Worm (Caenorhabditis elegans) whole organism, young adult: ENCODE measurements around the gene F47B8.14.

ENCODE experiments used
- C06A6.2 ChIP-seq: fragments of 200-800 bp; sonication (Bioruptor generic); conservative IDR thresholded peaks from 2 replicates; pipeline ENCODE4 v1.3.6; 2022; ENCODE audit warnings: missing genetic modification characterization, missing compliant biosample characterization
- D2030.7 ChIP-seq: fragments of 200-800 bp; sonication (Bioruptor generic); IDR thresholded peaks from 2 replicates; pipeline ENCODE4 v1.3.6; 2022; ENCODE audit warnings: missing genetic modification reagents, missing genetic modification characterization, missing compliant biosample characterization
- F23B12.7 ChIP-seq: sonication (generic microtip); optimal IDR thresholded peaks from 2 replicates; lab custom pipeline; 2017; ENCODE audit warnings: missing genetic modification characterization, mild to moderate bottlenecking, missing compliant biosample characterization, antibody characterized with exemption, moderate library complexity; ENCODE audit not compliant: insufficient read depth
- F33H1.4 ChIP-seq: fragments of 200-800 bp; sonication (Bioruptor generic); IDR thresholded peaks from 2 replicates; pipeline ENCODE4 v1.3.6; 2022; ENCODE audit warnings: missing genetic modification reagents, missing genetic modification characterization, missing compliant biosample characterization
- F39B2.1 ChIP-seq: fragments of 200-800 bp; sonication (Bioruptor generic); IDR thresholded peaks from 2 replicates; pipeline ENCODE4 v1.3.6; 2022; ENCODE audit warnings: missing genetic modification reagents, missing genetic modification characterization, missing compliant biosample characterization
- F49E8.2 ChIP-seq: sonication (generic microtip); optimal IDR thresholded peaks from 3 replicates; lab custom pipeline; 2017; ENCODE audit warnings: missing genetic modification characterization, mild to moderate bottlenecking, missing compliant biosample characterization, antibody characterized with exemption, moderate library complexity; ENCODE audit not compliant: insufficient read depth
- F55B11.4 ChIP-seq: sonication (generic microtip); optimal IDR thresholded peaks from 2 replicates; lab custom pipeline; 2016; ENCODE audit warnings: missing compliant biosample characterization, missing genetic modification characterization, borderline replicate concordance; ENCODE audit not compliant: insufficient read depth
- F57A8.1 ChIP-seq: fragments of 200-800 bp; sonication (Bioruptor generic); optimal IDR thresholded peaks from 2 replicates; lab custom pipeline; 2018; ENCODE audit warnings: mild to moderate bottlenecking, missing genetic modification characterization, moderate library complexity, missing compliant biosample characterization
- F57C9.4 ChIP-seq: sonication (generic microtip); optimal IDR thresholded peaks from 2 replicates; lab custom pipeline; 2017; ENCODE audit warnings: mild to moderate bottlenecking, missing genetic modification characterization, missing compliant biosample characterization
- K11D2.4 ChIP-seq: fragments of 200-800 bp; sonication (Bioruptor generic); IDR thresholded peaks from 2 replicates; pipeline ENCODE4 v1.3.6; 2022; ENCODE audit warnings: missing genetic modification reagents, missing genetic modification characterization, missing compliant biosample characterization
- K12H6.12 ChIP-seq: fragments of 200-800 bp; sonication (Bioruptor generic); optimal IDR thresholded peaks from 2 replicates; lab custom pipeline; 2018; ENCODE audit warnings: mild to moderate bottlenecking, missing genetic modification characterization, missing compliant biosample characterization
- Y95B8A.8 ChIP-seq: fragments of 200-800 bp; sonication (Bioruptor generic); IDR thresholded peaks from 2 replicates; pipeline ENCODE4 v1.3.6; 2022; ENCODE audit warnings: missing genetic modification reagents, missing genetic modification characterization, missing compliant biosample characterization
- ZK185.1 ChIP-seq: sonication (generic microtip); optimal IDR thresholded peaks from 2 replicates; lab custom pipeline; 2016; ENCODE audit warnings: mild to moderate bottlenecking, missing genetic modification characterization, missing compliant biosample characterization; ENCODE audit not compliant: poor library complexity, severe bottlenecking
- athp-1 ChIP-seq: sonication (generic microtip); optimal IDR thresholded peaks from 2 replicates; lab custom pipeline; 2017; ENCODE audit warnings: mild to moderate bottlenecking, missing genetic modification characterization, missing compliant biosample characterization
- attf-3 ChIP-seq: fragments of 200-800 bp; sonication (Bioruptor generic); conservative IDR thresholded peaks from 2 replicates; pipeline ENCODE4 v1.3.6; 2022; ENCODE audit warnings: missing genetic modification reagents, missing genetic modification characterization, missing compliant biosample characterization
- attf-5 ChIP-seq: fragments of 200-800 bp; sonication (Bioruptor generic); optimal IDR thresholded peaks from 2 replicates; lab custom pipeline; 2018; ENCODE audit warnings: mild to moderate bottlenecking, missing genetic modification characterization, missing compliant biosample characterization
- attf-6 ChIP-seq: fragments of 200-800 bp; sonication (Bioruptor generic); IDR thresholded peaks from 2 replicates; pipeline ENCODE4 v1.3.6; 2022; ENCODE audit warnings: missing genetic modification reagents, missing genetic modification characterization, missing compliant biosample characterization
- cebp-2 ChIP-seq: fragments of 200-800 bp; sonication (Bioruptor generic); IDR thresholded peaks from 2 replicates; pipeline ENCODE4 v1.3.6; 2022; ENCODE audit warnings: missing genetic modification characterization, missing compliant biosample characterization
- ceh-100 ChIP-seq: fragments of 200-800 bp; sonication (Bioruptor generic); IDR thresholded peaks from 2 replicates; pipeline ENCODE4 v1.3.6; 2022; ENCODE audit warnings: missing genetic modification reagents, missing genetic modification characterization, missing compliant biosample characterization
- ceh-27 ChIP-seq: fragments of 200-800 bp; sonication (Bioruptor generic); optimal IDR thresholded peaks from 2 replicates; lab custom pipeline; 2018; ENCODE audit warnings: mild to moderate bottlenecking, missing genetic modification characterization, moderate library complexity, missing compliant biosample characterization
- ceh-58 ChIP-seq: fragments of 200-800 bp; sonication (Bioruptor generic); IDR thresholded peaks from 2 replicates; pipeline ENCODE4 v1.3.6; 2022; ENCODE audit warnings: missing genetic modification characterization, missing compliant biosample characterization
- egl-18 ChIP-seq: fragments of 200-800 bp; sonication (Bioruptor generic); IDR thresholded peaks from 2 replicates; pipeline ENCODE4 v1.3.6; 2022; ENCODE audit warnings: missing genetic modification reagents, missing genetic modification characterization, missing compliant biosample characterization
- egl-44 ChIP-seq: fragments of 200-800 bp; sonication (Bioruptor generic); IDR thresholded peaks from 2 replicates; pipeline ENCODE4 v1.3.6; 2022; ENCODE audit warnings: missing genetic modification reagents, missing genetic modification characterization, missing compliant biosample characterization
- hmg-1.2 ChIP-seq: fragments of 200-800 bp; sonication (Bioruptor generic); IDR thresholded peaks from 2 replicates; pipeline ENCODE4 v1.3.6; 2022; ENCODE audit warnings: missing genetic modification reagents, missing genetic modification characterization, missing compliant biosample characterization
- lin-35 ChIP-seq, 3 experiments: fragments of 150-350 bp in 2 of 3; sonication (generic microtip) in 1 of 3; optimal IDR thresholded peaks; 2 replicates each; lab custom pipeline; 2014 to 2018; ENCODE audit warnings: missing biosample characterization in 3 of 3, missing genetic modification characterization in 3 of 3, missing genetic modification reagents in 3 of 3
- madf-3 ChIP-seq: fragments of 200-800 bp; sonication (Bioruptor generic); IDR thresholded peaks from 2 replicates; pipeline ENCODE4 v1.3.6; 2022; ENCODE audit warnings: missing genetic modification reagents, missing genetic modification characterization, missing compliant biosample characterization
- madf-6 ChIP-seq: fragments of 200-800 bp; sonication (Bioruptor generic); IDR thresholded peaks from 2 replicates; pipeline ENCODE4 v1.3.6; 2022; ENCODE audit warnings: missing genetic modification reagents, missing genetic modification characterization, missing compliant biosample characterization
- madf-8 ChIP-seq: fragments of 200-800 bp; sonication (Bioruptor generic); conservative IDR thresholded peaks from 2 replicates; pipeline ENCODE4 v1.3.6; 2022; ENCODE audit warnings: missing genetic modification reagents, missing genetic modification characterization, missing compliant biosample characterization
- mcd-1 ChIP-seq: fragments of 200-800 bp; sonication (Bioruptor generic); IDR thresholded peaks from 2 replicates; pipeline ENCODE4 v1.3.6; 2022; ENCODE audit warnings: missing genetic modification reagents, missing genetic modification characterization, missing compliant biosample characterization
- mel-28 ChIP-seq: sonication (generic microtip); optimal IDR thresholded peaks from 2 replicates; lab custom pipeline; 2016; ENCODE audit warnings: borderline replicate concordance, mild to moderate bottlenecking, missing genetic modification characterization, missing compliant biosample characterization
- nfyb-1 ChIP-seq: fragments of 200-800 bp; sonication (Bioruptor generic); IDR thresholded peaks from 2 replicates; pipeline ENCODE4 v1.3.6; 2022; ENCODE audit warnings: missing genetic modification reagents, missing genetic modification characterization, missing compliant biosample characterization
- pbrm-1 ChIP-seq: fragments of 200-800 bp; sonication (Bioruptor generic); IDR thresholded peaks from 2 replicates; pipeline ENCODE4 v1.3.6; 2022; ENCODE audit warnings: missing genetic modification reagents, missing genetic modification characterization, missing compliant biosample characterization
- pha-4 ChIP-seq: fragments of 150-350 bp; sonication (generic microtip); optimal IDR thresholded peaks from 2 replicates; lab custom pipeline; 2014; ENCODE audit warnings: missing biosample characterization, missing genetic modification reagents, missing genetic modification characterization
- rcor-1 ChIP-seq: fragments of 200-800 bp; sonication (Bioruptor generic); IDR thresholded peaks from 2 replicates; pipeline ENCODE4 v1.3.6; 2022; ENCODE audit warnings: missing genetic modification reagents, missing genetic modification characterization, missing compliant biosample characterization
- rec-8 ChIP-seq, 2 experiments: sonication (generic microtip); optimal IDR thresholded peaks; 2 replicates each; lab custom pipeline; 2016; ENCODE audit warnings: mild to moderate bottlenecking in 2 of 2, missing genetic modification characterization in 2 of 2, missing genetic modification reagents in 2 of 2, missing genotype in 2 of 2, missing biosample characterization in 1 of 2, missing compliant biosample characterization in 1 of 2, moderate library complexity in 1 of 2
- sea-2 ChIP-seq: fragments of 200-800 bp; sonication (Bioruptor generic); IDR thresholded peaks from 2 replicates; pipeline ENCODE4 v1.3.6; 2022; ENCODE audit warnings: missing genetic modification characterization, missing compliant biosample characterization
- snpc-1.1 ChIP-seq: sonication (generic microtip); optimal IDR thresholded peaks from 2 replicates; lab custom pipeline; 2017; ENCODE audit warnings: missing genetic modification characterization, mild to moderate bottlenecking, missing compliant biosample characterization, antibody characterized with exemption, moderate library complexity, missing genotype, missing genetic modification reagents; ENCODE audit not compliant: insufficient read depth
- snpc-1.3 ChIP-seq: sonication (generic microtip); optimal IDR thresholded peaks from 2 replicates; lab custom pipeline; 2017; ENCODE audit warnings: missing genetic modification characterization, mild to moderate bottlenecking, missing compliant biosample characterization, antibody characterized with exemption, moderate library complexity, missing genotype, missing genetic modification reagents; ENCODE audit not compliant: insufficient read depth
- snpc-4 ChIP-seq, 5 experiments: fragments of 150-350 bp in 1 of 5; sonication (generic microtip) in 4 of 5; optimal IDR thresholded peaks; 2 replicates each; lab custom pipeline; 2014 to 2018; ENCODE audit warnings: missing genetic modification characterization in 5 of 5, missing biosample characterization in 3 of 5, antibody characterized with exemption in 2 of 5, mild to moderate bottlenecking in 2 of 5, missing compliant biosample characterization in 2 of 5, missing genotype in 2 of 5, moderate library complexity in 2 of 5, missing genetic modification reagents in 1 of 5
- somi-1 ChIP-seq: fragments of 200-800 bp; sonication (Bioruptor generic); optimal IDR thresholded peaks from 2 replicates; lab custom pipeline; 2018; ENCODE audit warnings: mild to moderate bottlenecking, missing genetic modification characterization, missing compliant biosample characterization
- tlf-1 ChIP-seq: fragments of 200-800 bp; sonication (Bioruptor generic); optimal IDR thresholded peaks from 2 replicates; lab custom pipeline; 2018; ENCODE audit warnings: mild to moderate bottlenecking, missing genetic modification characterization, missing compliant biosample characterization
- unc-62 ChIP-seq: fragments of 150-350 bp; optimal IDR thresholded peaks from 2 replicates; lab custom pipeline; 2014; ENCODE audit warnings: missing biosample characterization, missing genetic modification reagents, missing genetic modification characterization
- ztf-18 ChIP-seq: sonication (generic microtip); optimal IDR thresholded peaks from 2 replicates; lab custom pipeline; 2016; ENCODE audit warnings: missing genotype, mild to moderate bottlenecking, missing genetic modification characterization, missing compliant biosample characterization
- ztf-28 ChIP-seq: fragments of 200-800 bp; sonication (Bioruptor generic); IDR thresholded peaks from 2 replicates; pipeline ENCODE4 v1.3.6; 2022; ENCODE audit warnings: missing genetic modification reagents, missing genetic modification characterization, missing compliant biosample characterization

Gene F47B8.14

DNA sequence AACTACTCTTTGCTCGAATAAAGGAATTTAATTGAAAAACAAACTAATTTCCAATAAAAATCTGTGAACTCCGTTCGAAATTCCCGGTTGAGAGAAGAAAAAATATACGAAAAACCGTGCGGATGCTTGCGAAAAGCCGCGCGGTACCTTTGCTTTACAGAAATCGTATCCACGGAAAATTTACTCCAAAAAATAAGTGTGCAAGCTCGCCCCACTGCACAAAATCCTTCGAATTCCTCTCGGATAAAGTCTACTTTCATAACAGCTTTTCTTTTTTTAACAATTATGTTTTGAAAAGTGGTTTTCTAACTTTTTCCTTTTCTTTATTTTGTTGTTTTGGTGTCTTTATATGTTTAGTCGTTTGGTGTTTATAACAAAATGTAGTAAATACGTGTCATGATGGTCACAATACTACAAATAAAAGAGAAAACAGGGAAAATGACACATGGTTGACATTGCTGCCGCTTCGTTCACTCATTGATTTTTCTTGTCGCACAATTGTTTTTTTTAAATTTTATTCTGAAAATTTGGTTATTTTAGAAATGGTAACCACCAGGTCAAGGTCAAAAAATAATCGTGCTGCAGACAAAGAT, 27.0 kb downstream of the F47B8.14 start, which contains the start of gene cept-2 (continued):
- peak; percentile 98 for TF ChIP-seq mcd-1 (GFP tag; lab: Robert Waterston, UW)
- no peak for TF ChIP-seq F39B2.1
- no peak for TF ChIP-seq snpc-4 (GFP tag; optimal IDR thresholded peaks at IDR 0.05; lab: Kevin White, UChicago)
- peak in 2 of 4 experiments; percentile 57 to 70 for TF ChIP-seq snpc-4 (tag; optimal IDR thresholded peaks at IDR 0.05; lab: Kevin White, UChicago)
- TF ChIP-seq F57C9.4 (tag; lab: Kevin White, UChicago): no peak
- peak; percentile 98 for TF ChIP-seq ceh-100 (GFP tag; lab: Robert Waterston, UW)
- TF ChIP-seq egl-18: 0 out of 2 replicates have a peak, but pooled peaks have one; percentile 61
- TF ChIP-seq ZK185.1: peak; percentile 95
- peak; percentile 78 for TF ChIP-seq pbrm-1 (GFP tag; lab: Robert Waterston, UW)
- TF ChIP-seq snpc-1.3: peak; percentile 66
- peak; percentile 69 for TF ChIP-seq attf-3
- no peak for TF ChIP-seq F57A8.1 (GFP tag; lab: Kevin White, UChicago)
- peak; percentile 87 for TF ChIP-seq attf-5 (GFP tag; lab: Kevin White, UChicago)
- 0 out of 2 replicates have a peak, but pooled peaks have one; percentile 23 for TF ChIP-seq egl-44 (GFP tag; lab: Robert Waterston, UW)
- TF ChIP-seq lin-35 (GFP tag; optimal IDR thresholded peaks at IDR 0.05; lab: Kevin White, UChicago): peak in 2 of 3 experiments; percentile 58 to 92
- peak; percentile 27; the same call in 1 of the 2 replicates for TF ChIP-seq D2030.7 (GFP tag; lab: Robert Waterston, UW)
- TF ChIP-seq hmg-1.2 (GFP tag; lab: Robert Waterston, UW): peak; percentile 62
- TF ChIP-seq cebp-2 (GFP tag; lab: Robert Waterston, UW): no peak
- TF ChIP-seq ceh-58 (GFP tag; lab: Robert Waterston, UW): no peak
- TF ChIP-seq C06A6.2 (GFP tag; lab: Robert Waterston, UW): peak; percentile 75
- TF ChIP-seq snpc-1.1: peak; percentile 45
- TF ChIP-seq F23B12.7 (tag; lab: Kevin White, UChicago): no peak
- peak; percentile 45 for TF ChIP-seq pha-4 (tag; lab: Kevin White, UChicago)
- TF ChIP-seq ztf-28 (GFP tag; lab: Robert Waterston, UW): 0 out of 2 replicates have a peak, but pooled peaks have one; percentile 11
- no peak for TF ChIP-seq unc-62 (GFP tag; lab: Kevin White, UChicago)
- no peak for TF ChIP-seq F55B11.4 (tag; lab: Kevin White, UChicago)
- peak; percentile 57 for TF ChIP-seq somi-1
- peak; percentile 67 for TF ChIP-seq nfyb-1 (GFP tag; lab: Robert Waterston, UW)
- TF ChIP-seq madf-8 (GFP tag; lab: Robert Waterston, UW): no peak
- TF ChIP-seq Y95B8A.8 (GFP tag; lab: Robert Waterston, UW): 0 out of 2 replicates have a peak, but pooled peaks have one; percentile 31
- TF ChIP-seq F33H1.4 (GFP tag; lab: Robert Waterston, UW): peak; percentile 55
- TF ChIP-seq madf-6 (GFP tag; lab: Robert Waterston, UW): peak; percentile 64
- TF ChIP-seq K12H6.12 (tag; lab: Kevin White, UChicago): peak; percentile 88
- peak; percentile 57 for TF ChIP-seq F49E8.2 (tag; lab: Kevin White, UChicago)
- peak; percentile 75; the same call in 1 of the 2 replicates for TF ChIP-seq K11D2.4 (GFP tag; lab: Robert Waterston, UW)
- 0 out of 2 replicates have a peak, but pooled peaks have one; percentile 45 for TF ChIP-seq madf-3
- peak; percentile 41 for TF ChIP-seq athp-1 (tag; lab: Kevin White, UChicago)
- TF ChIP-seq ztf-18 (tag; lab: Kevin White, UChicago): peak; percentile 80
- peak; percentile 81 for TF ChIP-seq ceh-27 (GFP tag; lab: Kevin White, UChicago)
- no peak for TF ChIP-seq mel-28 (tag; lab: Kevin White, UChicago)
- peak; percentile 67; the same call in 1 of the 2 replicates for TF ChIP-seq attf-6 (GFP tag; lab: Robert Waterston, UW)
- peak; percentile 66 for TF ChIP-seq tlf-1
- TF ChIP-seq sea-2 (GFP tag; lab: Robert Waterston, UW): no peak
- peak; percentile 69 for TF ChIP-seq rcor-1 (GFP tag; lab: Robert Waterston, UW)
- TF ChIP-seq rec-8 (tag; optimal IDR thresholded peaks at IDR 0.05; lab: Kevin White, UChicago): no peak
